Worm (Caenorhabditis elegans) whole organism, young adult: Measurements from ENCODE around the gene T08B6.9.

ENCODE experiments used
- B0261.1 ChIP-seq: sonication (generic microtip); optimal IDR thresholded peaks from 2 replicates; lab custom pipeline; 2016; ENCODE audit warnings: mild to moderate bottlenecking, missing genetic modification characterization, moderate library complexity, missing compliant biosample characterization
- C17E4.6 ChIP-seq: fragments of 200-800 bp; sonication (Bioruptor generic); IDR thresholded peaks from 2 replicates; pipeline ENCODE4 v1.3.6; 2022; ENCODE audit warnings: missing genetic modification reagents, missing genetic modification characterization, missing compliant biosample characterization
- F37B4.10 ChIP-seq: fragments of 200-800 bp; sonication (Bioruptor generic); IDR thresholded peaks from 2 replicates; pipeline ENCODE4 v1.3.6; 2022; ENCODE audit warnings: missing genetic modification characterization, missing compliant biosample characterization
- F49E8.2 ChIP-seq: sonication (generic microtip); optimal IDR thresholded peaks from 3 replicates; lab custom pipeline; 2017; ENCODE audit warnings: missing genetic modification characterization, mild to moderate bottlenecking, missing compliant biosample characterization, antibody characterized with exemption, moderate library complexity; ENCODE audit not compliant: insufficient read depth
- T26A5.8 ChIP-seq: sonication (generic microtip); optimal IDR thresholded peaks from 2 replicates; lab custom pipeline; 2016; ENCODE audit warnings: missing genetic modification characterization, missing compliant biosample characterization
- Y56A3A.18 ChIP-seq: fragments of 200-800 bp; sonication (Bioruptor generic); IDR thresholded peaks from 2 replicates; pipeline ENCODE4 v1.3.6; 2022; ENCODE audit warnings: missing genetic modification reagents, missing genetic modification characterization, missing compliant biosample characterization
- Y95B8A.8 ChIP-seq: fragments of 200-800 bp; sonication (Bioruptor generic); IDR thresholded peaks from 2 replicates; pipeline ENCODE4 v1.3.6; 2022; ENCODE audit warnings: missing genetic modification reagents, missing genetic modification characterization, missing compliant biosample characterization
- atf-7 ChIP-seq: sonication (generic microtip); optimal IDR thresholded peaks from 2 replicates; lab custom pipeline; 2017; ENCODE audit warnings: mild to moderate bottlenecking, missing genetic modification characterization, missing compliant biosample characterization
- attf-3 ChIP-seq: fragments of 200-800 bp; sonication (Bioruptor generic); conservative IDR thresholded peaks from 2 replicates; pipeline ENCODE4 v1.3.6; 2022; ENCODE audit warnings: missing genetic modification reagents, missing genetic modification characterization, missing compliant biosample characterization
- attf-6 ChIP-seq: fragments of 200-800 bp; sonication (Bioruptor generic); IDR thresholded peaks from 2 replicates; pipeline ENCODE4 v1.3.6; 2022; ENCODE audit warnings: missing genetic modification reagents, missing genetic modification characterization, missing compliant biosample characterization
- bed-1 ChIP-seq: fragments of 200-800 bp; sonication (Bioruptor generic); IDR thresholded peaks from 2 replicates; pipeline ENCODE4 v1.3.6; 2022; ENCODE audit warnings: missing genetic modification reagents, missing genetic modification characterization, missing compliant biosample characterization
- ceh-100 ChIP-seq: fragments of 200-800 bp; sonication (Bioruptor generic); IDR thresholded peaks from 2 replicates; pipeline ENCODE4 v1.3.6; 2022; ENCODE audit warnings: missing genetic modification reagents, missing genetic modification characterization, missing compliant biosample characterization
- ceh-27 ChIP-seq: fragments of 200-800 bp; sonication (Bioruptor generic); optimal IDR thresholded peaks from 2 replicates; lab custom pipeline; 2018; ENCODE audit warnings: mild to moderate bottlenecking, missing genetic modification characterization, moderate library complexity, missing compliant biosample characterization
- ceh-91 ChIP-seq: fragments of 200-800 bp; sonication (Bioruptor generic); IDR thresholded peaks from 2 replicates; pipeline ENCODE4 v1.3.6; 2022; ENCODE audit warnings: missing genetic modification reagents, missing genetic modification characterization, missing compliant biosample characterization
- dpff-1 ChIP-seq: sonication (generic microtip); optimal IDR thresholded peaks from 2 replicates; lab custom pipeline; 2017; ENCODE audit warnings: mild to moderate bottlenecking, missing genetic modification characterization, missing compliant biosample characterization
- egl-44 ChIP-seq: fragments of 200-800 bp; sonication (Bioruptor generic); IDR thresholded peaks from 2 replicates; pipeline ENCODE4 v1.3.6; 2022; ENCODE audit warnings: missing genetic modification reagents, missing genetic modification characterization, missing compliant biosample characterization
- egrh-3 ChIP-seq: fragments of 200-800 bp; sonication (Bioruptor generic); IDR thresholded peaks from 2 replicates; pipeline ENCODE4 v1.3.6; 2022; ENCODE audit warnings: missing genetic modification reagents, missing genetic modification characterization, missing compliant biosample characterization
- hmg-1.2 ChIP-seq: fragments of 200-800 bp; sonication (Bioruptor generic); IDR thresholded peaks from 2 replicates; pipeline ENCODE4 v1.3.6; 2022; ENCODE audit warnings: missing genetic modification reagents, missing genetic modification characterization, missing compliant biosample characterization
- hsf-1 ChIP-seq: fragments of 200-800 bp; sonication (Bioruptor generic); IDR thresholded peaks from 2 replicates; pipeline ENCODE4 v1.3.6; 2022; ENCODE audit warnings: missing genetic modification reagents, missing genetic modification characterization, missing compliant biosample characterization
- lin-40 ChIP-seq: sonication (generic microtip); optimal IDR thresholded peaks from 2 replicates; lab custom pipeline; 2016; ENCODE audit warnings: missing genetic modification characterization, mild to moderate bottlenecking, missing compliant biosample characterization, missing genotype, missing genetic modification reagents
- lin-54 ChIP-seq: fragments of 200-800 bp; sonication (Bioruptor generic); optimal IDR thresholded peaks from 2 replicates; lab custom pipeline; 2018; ENCODE audit warnings: mild to moderate bottlenecking, missing genetic modification characterization, missing compliant biosample characterization
- lsl-1 ChIP-seq: fragments of 200-800 bp; sonication (Bioruptor generic); optimal IDR thresholded peaks from 2 replicates; lab custom pipeline; 2018; ENCODE audit warnings: mild to moderate bottlenecking, missing genetic modification characterization, moderate library complexity, missing compliant biosample characterization
- lsy-27 ChIP-seq: sonication (generic microtip); optimal IDR thresholded peaks from 2 replicates; lab custom pipeline; 2017; ENCODE audit warnings: missing genetic modification characterization, mild to moderate bottlenecking, missing compliant biosample characterization, antibody characterized with exemption, missing genotype, borderline replicate concordance; ENCODE audit not compliant: insufficient read depth
- madf-6 ChIP-seq: fragments of 200-800 bp; sonication (Bioruptor generic); IDR thresholded peaks from 2 replicates; pipeline ENCODE4 v1.3.6; 2022; ENCODE audit warnings: missing genetic modification reagents, missing genetic modification characterization, missing compliant biosample characterization
- mcd-1 ChIP-seq: fragments of 200-800 bp; sonication (Bioruptor generic); IDR thresholded peaks from 2 replicates; pipeline ENCODE4 v1.3.6; 2022; ENCODE audit warnings: missing genetic modification reagents, missing genetic modification characterization, missing compliant biosample characterization
- mel-28 ChIP-seq: sonication (generic microtip); optimal IDR thresholded peaks from 2 replicates; lab custom pipeline; 2016; ENCODE audit warnings: borderline replicate concordance, mild to moderate bottlenecking, missing genetic modification characterization, missing compliant biosample characterization
- mes-4 ChIP-seq: sonication (generic microtip); optimal IDR thresholded peaks from 2 replicates; lab custom pipeline; 2016; ENCODE audit warnings: missing genotype, missing genetic modification characterization, missing compliant biosample characterization
- mxl-1 ChIP-seq: sonication (generic microtip); optimal IDR thresholded peaks from 2 replicates; lab custom pipeline; 2016; ENCODE audit warnings: missing genetic modification characterization, missing compliant biosample characterization
- nfya-1 ChIP-seq: sonication (generic microtip); optimal IDR thresholded peaks from 2 replicates; lab custom pipeline; 2017; ENCODE audit warnings: antibody characterized with exemption, missing compliant biosample characterization, missing genetic modification characterization, borderline replicate concordance; ENCODE audit not compliant: insufficient read depth
- nfyb-1 ChIP-seq: fragments of 200-800 bp; sonication (Bioruptor generic); IDR thresholded peaks from 2 replicates; pipeline ENCODE4 v1.3.6; 2022; ENCODE audit warnings: missing genetic modification reagents, missing genetic modification characterization, missing compliant biosample characterization
- nhr-27 ChIP-seq: fragments of 200-800 bp; sonication (Bioruptor generic); optimal IDR thresholded peaks from 2 replicates; lab custom pipeline; 2018; ENCODE audit warnings: mild to moderate bottlenecking, missing genetic modification characterization, moderate library complexity, missing compliant biosample characterization
- pbrm-1 ChIP-seq: fragments of 200-800 bp; sonication (Bioruptor generic); IDR thresholded peaks from 2 replicates; pipeline ENCODE4 v1.3.6; 2022; ENCODE audit warnings: missing genetic modification reagents, missing genetic modification characterization, missing compliant biosample characterization
- rcor-1 ChIP-seq: fragments of 200-800 bp; sonication (Bioruptor generic); IDR thresholded peaks from 2 replicates; pipeline ENCODE4 v1.3.6; 2022; ENCODE audit warnings: missing genetic modification reagents, missing genetic modification characterization, missing compliant biosample characterization
- rec-8 ChIP-seq, 2 experiments: sonication (generic microtip); optimal IDR thresholded peaks; 2 replicates each; lab custom pipeline; 2016; ENCODE audit warnings: mild to moderate bottlenecking in 2 of 2, missing genetic modification characterization in 2 of 2, missing genetic modification reagents in 2 of 2, missing genotype in 2 of 2, missing biosample characterization in 1 of 2, missing compliant biosample characterization in 1 of 2, moderate library complexity in 1 of 2
- rpc-1 ChIP-seq, 2 experiments: fragments of 150-350 bp in 1 of 2; sonication (generic microtip) in 1 of 2; optimal IDR thresholded peaks; 2 replicates each; lab custom pipeline; 2014 to 2018; ENCODE audit warnings: missing biosample characterization in 1 of 2, missing genetic modification characterization in 1 of 2, missing genetic modification reagents in 1 of 2, missing genotype in 1 of 2
- snpc-1.1 ChIP-seq: sonication (generic microtip); optimal IDR thresholded peaks from 2 replicates; lab custom pipeline; 2017; ENCODE audit warnings: missing genetic modification characterization, mild to moderate bottlenecking, missing compliant biosample characterization, antibody characterized with exemption, moderate library complexity, missing genotype, missing genetic modification reagents; ENCODE audit not compliant: insufficient read depth
- snpc-1.3 ChIP-seq: sonication (generic microtip); optimal IDR thresholded peaks from 2 replicates; lab custom pipeline; 2017; ENCODE audit warnings: missing genetic modification characterization, mild to moderate bottlenecking, missing compliant biosample characterization, antibody characterized with exemption, moderate library complexity, missing genotype, missing genetic modification reagents; ENCODE audit not compliant: insufficient read depth
- somi-1 ChIP-seq: fragments of 200-800 bp; sonication (Bioruptor generic); optimal IDR thresholded peaks from 2 replicates; lab custom pipeline; 2018; ENCODE audit warnings: mild to moderate bottlenecking, missing genetic modification characterization, missing compliant biosample characterization
- sptf-2 ChIP-seq: fragments of 200-800 bp; sonication (Bioruptor generic); optimal IDR thresholded peaks from 2 replicates; lab custom pipeline; 2018; ENCODE audit warnings: mild to moderate bottlenecking, missing genetic modification characterization, missing compliant biosample characterization
- tbp1 ChIP-seq: fragments of 200-800 bp; sonication (Bioruptor generic); optimal IDR thresholded peaks from 2 replicates; lab custom pipeline; 2018; ENCODE audit warnings: mild to moderate bottlenecking, missing genetic modification characterization, missing compliant biosample characterization
- tlf-1 ChIP-seq: fragments of 200-800 bp; sonication (Bioruptor generic); optimal IDR thresholded peaks from 2 replicates; lab custom pipeline; 2018; ENCODE audit warnings: mild to moderate bottlenecking, missing genetic modification characterization, missing compliant biosample characterization
- unc-130 ChIP-seq: sonication (generic microtip); optimal IDR thresholded peaks from 2 replicates; lab custom pipeline; 2016; ENCODE audit warnings: missing genetic modification reagents, missing genetic modification characterization, missing compliant biosample characterization
- xnd-1 ChIP-seq: sonication (generic microtip); optimal IDR thresholded peaks from 2 replicates; lab custom pipeline; 2016; ENCODE audit warnings: missing genotype, missing genetic modification reagents, missing genetic modification characterization, missing compliant biosample characterization
- ztf-18 ChIP-seq: sonication (generic microtip); optimal IDR thresholded peaks from 2 replicates; lab custom pipeline; 2016; ENCODE audit warnings: missing genotype, mild to moderate bottlenecking, missing genetic modification characterization, missing compliant biosample characterization
- ztf-22 ChIP-seq: fragments of 200-800 bp; sonication (Bioruptor generic); optimal IDR thresholded peaks from 2 replicates; lab custom pipeline; 2018; ENCODE audit warnings: mild to moderate bottlenecking, missing genetic modification characterization, moderate library complexity, missing compliant biosample characterization
- ztf-26 ChIP-seq: sonication (generic microtip); optimal IDR thresholded peaks from 2 replicates; lab custom pipeline; 2017; ENCODE audit warnings: missing genetic modification characterization, missing compliant biosample characterization
- ztf-3 ChIP-seq: fragments of 200-800 bp; sonication (Bioruptor generic); optimal IDR thresholded peaks from 2 replicates; lab custom pipeline; 2018; ENCODE audit warnings: mild to moderate bottlenecking, missing genetic modification characterization, missing compliant biosample characterization

Gene T08B6.9

DNA sequence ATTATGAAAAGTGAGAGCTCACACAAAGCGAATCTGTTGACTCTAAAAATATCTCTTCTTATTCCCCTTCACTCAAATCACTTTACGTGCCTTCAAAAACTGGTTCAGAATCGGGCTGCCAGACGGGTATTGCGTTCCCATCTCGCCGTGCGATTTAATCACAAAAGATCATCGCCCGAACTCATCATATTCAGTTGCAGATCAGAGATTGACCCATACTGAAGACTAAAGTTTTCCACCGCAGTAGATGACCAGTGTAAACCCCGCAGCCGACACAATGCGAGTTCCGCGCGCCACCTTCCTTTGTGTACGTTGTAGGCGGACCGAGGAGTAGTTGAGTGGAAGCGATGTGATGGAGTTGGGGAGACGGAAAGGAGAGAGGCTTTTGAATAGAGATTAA is 10.0 kb upstream of the T08B6.9 start:
- TF ChIP-seq lin-40 (no peak), rec-8 (tag; optimal IDR thresholded peaks at IDR 0.05; lab: Kevin White, UChicago) (peak in 1 of 2 experiments; percentile 25), mxl-1 (peak; percentile 13), ztf-18 (tag; lab: Kevin White, UChicago) (peak; percentile 46), dpff-1 (tag; lab: Kevin White, UChicago) (no peak), Y56A3A.18 (peak; percentile 79; the same call in 1 of the 2 replicates), snpc-1.3 (tag; lab: Kevin White, UChicago) (peak; percentile 97), Y95B8A.8 (GFP tag; lab: Robert Waterston, UW) (0 out of 2 replicates have a peak, but pooled peaks have one; percentile 58), atf-7 (tag; lab: Kevin White, UChicago) (no peak), bed-1 (no peak), mes-4 (tag; lab: Kevin White, UChicago) (peak; percentile 28), nfya-1 (no peak), B0261.1 (tag; lab: Kevin White, UChicago) (peak; percentile 24), sptf-2 (no peak), unc-130 (peak; percentile 23), lin-54 (GFP tag; lab: Kevin White, UChicago) (peak; percentile 73), egl-44 (GFP tag; lab: Robert Waterston, UW) (0 out of 2 replicates have a peak, but pooled peaks have one; percentile 12), nfyb-1 (GFP tag; lab: Robert Waterston, UW) (no peak), ztf-22 (GFP tag; lab: Kevin White, UChicago) (no peak), attf-3 (GFP tag; lab: Robert Waterston, UW) (no peak; the same call in 1 of the 2 replicates), ceh-100 (peak; percentile 55), somi-1 (GFP tag; lab: Kevin White, UChicago) (no peak), madf-6 (GFP tag; lab: Robert Waterston, UW) (peak; percentile 88), tbp1 (GFP tag; lab: Kevin White, UChicago) (peak; percentile 81), mel-28 (tag; lab: Kevin White, UChicago) (no peak), lsl-1 (GFP tag; lab: Kevin White, UChicago) (peak; percentile 75), C17E4.6 (peak; percentile 42; the same call in 1 of the 2 replicates), tlf-1 (GFP tag; lab: Kevin White, UChicago) (peak; percentile 16), xnd-1 (tag; lab: Kevin White, UChicago) (peak; percentile 14), nhr-27 (tag; lab: Kevin White, UChicago) (peak; percentile 24), snpc-1.1 (tag; lab: Kevin White, UChicago) (peak; percentile 98), T26A5.8 (tag; lab: Kevin White, UChicago) (peak; percentile 45), ztf-26 (tag; lab: Kevin White, UChicago) (no peak), rcor-1 (peak; percentile 96), rpc-1 (optimal IDR thresholded peaks at IDR 0.05; lab: Kevin White, UChicago) (no peak), rpc-1 (tag; optimal IDR thresholded peaks at IDR 0.05; lab: Kevin White, UChicago) (peak; percentile 25), attf-6 (GFP tag; lab: Robert Waterston, UW) (peak; percentile 96), ztf-3 (GFP tag; lab: Kevin White, UChicago) (no peak), F37B4.10 (GFP tag; lab: Robert Waterston, UW) (no peak), mcd-1 (GFP tag; lab: Robert Waterston, UW) (peak; percentile 78), ceh-27 (GFP tag; lab: Kevin White, UChicago) (no peak), hsf-1 (GFP tag; lab: Robert Waterston, UW) (peak; percentile 73), egrh-3 (GFP tag; lab: Robert Waterston, UW) (0 out of 2 replicates have a peak, but pooled peaks have one; percentile 26), pbrm-1 (peak; percentile 97), F49E8.2 (tag; lab: Kevin White, UChicago) (peak; percentile 95), lsy-27 (tag; lab: Kevin White, UChicago) (peak; percentile 77), ceh-91 (0 out of 2 replicates have a peak, but pooled peaks have one; percentile 16), hmg-1.2 (GFP tag; lab: Robert Waterston, UW) (peak; percentile 95)
